Fruit fly (Drosophila melanogaster): ENCODE measurements around the gene Prp4k.

- TF ChIP-seq Dll (optimal IDR thresholded peaks at IDR 0.05) (no peak), psq (optimal IDR thresholded peaks at IDR 0.05) (no peak), pan (optimal IDR thresholded peaks at IDR 0.05) (no peak), usp (GFP tag; optimal IDR thresholded peaks at IDR 0.05) (no peak), CG8478 (optimal IDR thresholded peaks at IDR 0.05) (no peak)
Observed at dm6 chr3L:231504-231903, 20.2 kb upstream of the Prp4k start, which contains the start of gene CG42846.
